Worm (Caenorhabditis elegans) whole organism, L2 larva: Measurements from ENCODE around the gene T25B6.5.

Source experiments
- aly-2 ChIP-seq: fragments of 150-350 bp; optimal IDR thresholded peaks from 2 replicates; lab custom pipeline; 2014; ENCODE audit warnings: missing biosample characterization, missing genetic modification characterization
- ceh-16 ChIP-seq: fragments of 150-350 bp; optimal IDR thresholded peaks from 2 replicates; lab custom pipeline; 2014; ENCODE audit warnings: missing biosample characterization, missing genetic modification characterization
- lin-13 ChIP-seq: fragments of 150-350 bp; optimal IDR thresholded peaks from 2 replicates; lab custom pipeline; 2014; ENCODE audit warnings: missing biosample characterization, missing genetic modification reagents, missing genetic modification characterization
- mdl-1 ChIP-seq, 2 experiments: fragments of 150-350 bp in 1 of 2; sonication (generic microtip) in 1 of 2; optimal IDR thresholded peaks; 2 replicates each; lab custom pipeline; 2017; ENCODE audit warnings: missing biosample characterization in 2 of 2, missing genetic modification characterization in 2 of 2
- nhr-12 ChIP-seq: fragments of 150-350 bp; optimal IDR thresholded peaks from 2 replicates; lab custom pipeline; 2014; ENCODE audit warnings: missing biosample characterization, missing genetic modification characterization
- nhr-129 ChIP-seq: fragments of 150-350 bp; optimal IDR thresholded peaks from 2 replicates; lab custom pipeline; 2014; ENCODE audit warnings: missing biosample characterization, missing genetic modification characterization
- nhr-25 ChIP-seq: fragments of 150-350 bp; sonication (generic microtip); optimal IDR thresholded peaks from 3 replicates; lab custom pipeline; 2014; ENCODE audit warnings: missing biosample characterization, missing genetic modification characterization
- snpc-4 ChIP-seq: fragments of 150-350 bp; optimal IDR thresholded peaks from 2 replicates; lab custom pipeline; 2014; ENCODE audit warnings: missing biosample characterization, missing genetic modification characterization
- unc-55 ChIP-seq: fragments of 150-350 bp; sonication (generic microtip); optimal IDR thresholded peaks from 3 replicates; lab custom pipeline; 2014; ENCODE audit warnings: missing biosample characterization, missing genetic modification reagents, missing genetic modification characterization
- ztf-11 ChIP-seq: sonication (generic microtip); optimal IDR thresholded peaks from 2 replicates; lab custom pipeline; 2017; ENCODE audit warnings: missing biosample characterization, missing genetic modification characterization

DNA sequence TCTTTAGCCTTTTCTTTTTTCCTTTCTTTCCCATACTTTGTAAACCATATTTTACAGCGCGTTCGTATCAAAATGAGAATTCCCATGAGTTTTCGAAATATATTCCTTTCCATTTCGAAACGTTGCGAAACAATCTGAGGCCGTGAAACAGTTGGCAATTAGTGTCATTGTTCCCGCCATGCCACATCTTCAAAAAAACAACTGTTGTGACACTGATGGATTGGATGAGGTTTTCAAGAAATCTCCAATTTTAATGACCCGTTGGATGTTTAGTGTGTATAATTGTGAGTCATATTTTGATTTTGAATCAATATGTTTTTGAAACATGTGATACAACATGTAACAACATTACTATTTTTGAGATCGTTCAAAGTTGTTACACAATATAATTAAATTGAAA lies 47.5 kb upstream of the T25B6.5 start:
- TF ChIP-seq mdl-1 (tag; optimal IDR thresholded peaks at IDR 0.05; lab: Kevin White, UChicago) (no peak), ceh-16 (tag; lab: Kevin White, UChicago) (no peak), lin-13 (GFP tag; lab: Kevin White, UChicago) (no peak), nhr-129 (tag; lab: Kevin White, UChicago) (peak; percentile 50), snpc-4 (tag; lab: Kevin White, UChicago) (no peak), nhr-25 (no peak), ztf-11 (no peak), aly-2 (tag; lab: Kevin White, UChicago) (no peak), nhr-12 (tag; lab: Kevin White, UChicago) (no peak), unc-55 (GFP tag; lab: Kevin White, UChicago) (no peak)
